Fruit fly (Drosophila melanogaster) whole organism, embryonic: ENCODE results near the gene hiro.

ENCODE experiments used
- CG10321 ChIP-seq: fragments of 200-800 bp; sonication (Bioruptor generic); IDR thresholded peaks from 2 replicates; pipeline ENCODE4 v1.3.6; 2022; ENCODE audit warnings: missing biosample characterization, missing genetic modification characterization
- CG10654 ChIP-seq: fragments of 200-800 bp; sonication (Bioruptor generic); optimal IDR thresholded peaks from 2 replicates; lab custom pipeline; 2016; ENCODE audit warnings: missing biosample characterization, missing genetic modification characterization
- CG12659 ChIP-seq: fragments of 200-800 bp; sonication (Bioruptor generic); optimal IDR thresholded peaks from 3 replicates; lab custom pipeline; 2017; ENCODE audit warnings: mild to moderate bottlenecking, missing biosample characterization, missing genetic modification reagents, missing genetic modification characterization
- CG13296 ChIP-seq: fragments of 200-800 bp; sonication (Bioruptor generic); optimal IDR thresholded peaks from 3 replicates; lab custom pipeline; 2018; ENCODE audit warnings: missing biosample characterization, mild to moderate bottlenecking, missing genetic modification characterization
- CG13775 ChIP-seq: fragments of 200-800 bp; sonication (Bioruptor generic); optimal IDR thresholded peaks from 3 replicates; lab custom pipeline; 2017; ENCODE audit warnings: missing biosample characterization, mild to moderate bottlenecking, missing genetic modification characterization
- CG14860 ChIP-seq: fragments of 200-800 bp; sonication (Bioruptor generic); IDR thresholded peaks from 3 replicates; pipeline ENCODE4 v1.3.6; 2022; ENCODE audit warnings: missing biosample characterization, missing genetic modification characterization; ENCODE audit not compliant: partially characterized antibody
- CG17612 ChIP-seq: fragments of 200-800 bp; sonication (Bioruptor generic); IDR thresholded peaks from 2 replicates; pipeline ENCODE4 v1.3.6; 2022; ENCODE audit warnings: missing biosample characterization, missing genetic modification characterization
- CG18476 ChIP-seq: fragments of 200-800 bp; sonication (Bioruptor generic); optimal IDR thresholded peaks from 2 replicates; lab custom pipeline; 2016; ENCODE audit warnings: missing biosample characterization, mild to moderate bottlenecking, missing genetic modification characterization
- CG30020 ChIP-seq: fragments of 200-800 bp; optimal IDR thresholded peaks from 2 replicates; lab custom pipeline; 2019; ENCODE audit warnings: missing biosample characterization, mild to moderate bottlenecking, missing genetic modification characterization, moderate library complexity
- CG3065 ChIP-seq: fragments of 200-800 bp; sonication (Bioruptor generic); optimal IDR thresholded peaks from 2 replicates; lab custom pipeline; 2016; ENCODE audit warnings: missing biosample characterization, missing genetic modification characterization
- CG31441 ChIP-seq: fragments of 200-800 bp; sonication (Bioruptor generic); IDR thresholded peaks from 2 replicates; pipeline ENCODE4 v1.3.6; 2022; ENCODE audit warnings: missing biosample characterization, missing genetic modification characterization
- CG34376 ChIP-seq: fragments of 200-800 bp; sonication (Bioruptor generic); optimal IDR thresholded peaks from 2 replicates; lab custom pipeline; 2018; ENCODE audit warnings: missing biosample characterization, mild to moderate bottlenecking, missing genetic modification characterization
- CG4328 ChIP-seq: fragments of 200-800 bp; sonication (Bioruptor generic); optimal IDR thresholded peaks from 3 replicates; lab custom pipeline; 2017; ENCODE audit warnings: missing biosample characterization, missing genetic modification reagents, missing genetic modification characterization
- CG6813 ChIP-seq: fragments of 200-800 bp; sonication (Bioruptor generic); optimal IDR thresholded peaks from 2 replicates; lab custom pipeline; 2017; ENCODE audit warnings: missing biosample characterization, missing genetic modification characterization, mild to moderate bottlenecking, moderate library complexity, missing genetic modification reagents
- CG7556 ChIP-seq: fragments of 200-800 bp; sonication (Bioruptor generic); optimal IDR thresholded peaks from 2 replicates; lab custom pipeline; 2017; ENCODE audit warnings: missing biosample characterization, mild to moderate bottlenecking, missing genetic modification characterization
- CG7963 ChIP-seq: fragments of 200-800 bp; sonication (Bioruptor generic); IDR thresholded peaks from 3 replicates; pipeline ENCODE4 v1.3.6; 2022; ENCODE audit warnings: missing biosample characterization, missing genetic modification characterization; ENCODE audit not compliant: partially characterized antibody
- CG9215 ChIP-seq: fragments of 200-800 bp; sonication (Bioruptor generic); IDR thresholded peaks from 2 replicates; pipeline ENCODE4 v1.3.6; 2022; ENCODE audit warnings: missing biosample characterization, missing genetic modification characterization
- Chrac-16 ChIP-seq: fragments of 200-800 bp; sonication (Bioruptor generic); optimal IDR thresholded peaks from 3 replicates; lab custom pipeline; 2016; ENCODE audit warnings: missing biosample characterization, missing genetic modification characterization
- CkIIα-i1 ChIP-seq: fragments of 200-800 bp; sonication (Bioruptor generic); IDR thresholded peaks from 2 replicates; pipeline ENCODE4 v1.3.6; 2022; ENCODE audit warnings: missing biosample characterization, missing genetic modification characterization
- Dip2 ChIP-seq: fragments of 200-800 bp; sonication (Bioruptor generic); IDR thresholded peaks from 2 replicates; pipeline ENCODE4 v1.3.6; 2022; ENCODE audit warnings: missing biosample characterization, missing genetic modification characterization
- Doc3 ChIP-seq: fragments of 200-800 bp; sonication (Bioruptor generic); IDR thresholded peaks from 3 replicates; pipeline ENCODE4 v1.3.6; 2022; ENCODE audit warnings: missing biosample characterization, missing genetic modification characterization; ENCODE audit not compliant: partially characterized antibody
- Drgx ChIP-seq: fragments of 200-800 bp; sonication (Bioruptor generic); IDR thresholded peaks from 2 replicates; pipeline ENCODE4 v1.3.6; 2022; ENCODE audit warnings: missing biosample characterization, missing genetic modification characterization
- E2f2 ChIP-seq: fragments of 200-800 bp; sonication (Bioruptor generic); IDR thresholded peaks from 2 replicates; pipeline ENCODE4 v1.3.6; 2022; ENCODE audit warnings: missing biosample characterization, missing genetic modification characterization
- Elba2 ChIP-seq: fragments of 200-800 bp; sonication (Bioruptor generic); optimal IDR thresholded peaks from 3 replicates; lab custom pipeline; 2016; ENCODE audit warnings: missing biosample characterization, missing genetic modification characterization
- Fer2 ChIP-seq: fragments of 200-800 bp; sonication (Bioruptor generic); optimal IDR thresholded peaks from 2 replicates; lab custom pipeline; 2018; ENCODE audit warnings: missing biosample characterization, mild to moderate bottlenecking, missing genetic modification characterization, moderate library complexity
- Hr51 ChIP-seq, 2 experiments: fragments of 200-800 bp; sonication (Bioruptor generic); optimal IDR thresholded peaks; 2 replicates in 1 of 2; 3 replicates in 1 of 2; lab custom pipeline; 2016 to 2018; ENCODE audit warnings: missing biosample characterization in 2 of 2, missing genetic modification characterization in 2 of 2, mild to moderate bottlenecking in 1 of 2, moderate library complexity in 1 of 2
- MBD-R2 ChIP-seq: fragments of 200-800 bp; sonication (Bioruptor generic); IDR thresholded peaks from 2 replicates; pipeline ENCODE4 v1.3.6; 2022; ENCODE audit warnings: missing biosample characterization, missing genetic modification characterization
- Max ChIP-seq: fragments of 200-800 bp; sonication (Bioruptor generic); optimal IDR thresholded peaks from 2 replicates; lab custom pipeline; 2016; ENCODE audit warnings: missing biosample characterization, mild to moderate bottlenecking, missing genetic modification characterization
- NC2α ChIP-seq: fragments of 200-800 bp; sonication (Bioruptor generic); optimal IDR thresholded peaks from 2 replicates; lab custom pipeline; 2016; ENCODE audit warnings: missing biosample characterization, missing genetic modification characterization
- Neu2 ChIP-seq: fragments of 200-800 bp; sonication (Bioruptor generic); optimal IDR thresholded peaks from 3 replicates; lab custom pipeline; 2016; ENCODE audit warnings: missing biosample characterization, missing genetic modification characterization, borderline replicate concordance
- Nf-YC ChIP-seq: fragments of 200-800 bp; optimal IDR thresholded peaks from 3 replicates; lab custom pipeline; 2019; ENCODE audit warnings: missing biosample characterization, mild to moderate bottlenecking, missing genetic modification characterization, moderate library complexity
- NfI ChIP-seq: fragments of 200-800 bp; sonication (Bioruptor generic); optimal IDR thresholded peaks from 3 replicates; lab custom pipeline; 2018; ENCODE audit warnings: missing biosample characterization, mild to moderate bottlenecking, missing genetic modification characterization, moderate library complexity
- Six4 ChIP-seq: fragments of 200-800 bp; sonication (Bioruptor generic); optimal IDR thresholded peaks from 2 replicates; lab custom pipeline; 2016; ENCODE audit warnings: missing biosample characterization, missing genetic modification characterization
- ab ChIP-seq: fragments of 200-800 bp; sonication (Bioruptor generic); optimal IDR thresholded peaks from 2 replicates; lab custom pipeline; 2016; ENCODE audit warnings: missing biosample characterization, missing genetic modification characterization
- btn ChIP-seq: fragments of 200-800 bp; sonication (Bioruptor generic); optimal IDR thresholded peaks from 2 replicates; lab custom pipeline; 2016; ENCODE audit warnings: missing biosample characterization, missing genetic modification characterization
- corto ChIP-seq: fragments of 200-800 bp; sonication (Bioruptor generic); optimal IDR thresholded peaks from 2 replicates; lab custom pipeline; 2016; ENCODE audit warnings: missing biosample characterization, mild to moderate bottlenecking, missing genetic modification characterization, moderate library complexity
- dan ChIP-seq: fragments of 200-800 bp; sonication (Bioruptor generic); IDR thresholded peaks from 2 replicates; pipeline ENCODE4 v1.3.6; 2022; ENCODE audit warnings: missing biosample characterization, missing genetic modification characterization
- dm ChIP-seq: fragments of 200-800 bp; sonication (Bioruptor generic); optimal IDR thresholded peaks from 3 replicates; lab custom pipeline; 2016; ENCODE audit warnings: missing biosample characterization, missing genetic modification characterization
- eve ChIP-seq, 2 experiments: fragments of >200 bp; optimal IDR thresholded peaks; 2 replicates each; lab custom pipeline; 2017; ENCODE audit warnings: missing biosample characterization in 2 of 2, missing genetic modification characterization in 2 of 2
- ftz-f1 ChIP-seq: fragments of 200-800 bp; sonication (Bioruptor generic); optimal IDR thresholded peaks from 2 replicates; lab custom pipeline; 2016; ENCODE audit warnings: missing biosample characterization, missing genetic modification characterization
- hth ChIP-seq: fragments of >200 bp; optimal IDR thresholded peaks from 2 replicates; lab custom pipeline; 2017; ENCODE audit warnings: inconsistent platforms
- inv ChIP-seq: fragments of 200-800 bp; sonication (Bioruptor generic); IDR thresholded peaks from 2 replicates; pipeline ENCODE4 v1.3.6; 2022; ENCODE audit warnings: missing biosample characterization, missing genetic modification characterization; ENCODE audit not compliant: partially characterized antibody
- kay ChIP-seq: fragments of 200-800 bp; sonication (Bioruptor generic); optimal IDR thresholded peaks from 2 replicates; lab custom pipeline; 2016; ENCODE audit warnings: missing biosample characterization, missing genetic modification characterization
- lilli ChIP-seq: fragments of 200-800 bp; sonication (Bioruptor generic); optimal IDR thresholded peaks from 3 replicates; lab custom pipeline; 2016; ENCODE audit warnings: missing biosample characterization, missing genetic modification characterization
- lola ChIP-seq, 3 experiments: fragments of >200 bp in 2 of 3; fragments of 200-800 bp in 1 of 3; sonication (Bioruptor generic) in 1 of 3; optimal IDR thresholded peaks; 2 replicates each; lab custom pipeline; 2017 to 2019; ENCODE audit warnings: missing biosample characterization in 3 of 3, missing genetic modification characterization in 3 of 3, mild to moderate bottlenecking in 1 of 3, moderate library complexity in 1 of 3
- nmo ChIP-seq: fragments of 200-800 bp; sonication (Bioruptor generic); optimal IDR thresholded peaks from 2 replicates; lab custom pipeline; 2018; ENCODE audit warnings: missing biosample characterization, mild to moderate bottlenecking, missing genetic modification characterization, moderate library complexity
- nom ChIP-seq: fragments of 200-800 bp; sonication (Bioruptor generic); optimal IDR thresholded peaks from 2 replicates; lab custom pipeline; 2017; ENCODE audit warnings: missing biosample characterization, missing genetic modification characterization, mild to moderate bottlenecking, moderate library complexity, missing genetic modification reagents
- odd ChIP-seq: fragments of 200-800 bp; sonication (Bioruptor generic); optimal IDR thresholded peaks from 2 replicates; lab custom pipeline; 2017; ENCODE audit warnings: missing biosample characterization, mild to moderate bottlenecking, missing genetic modification characterization
- ro ChIP-seq: fragments of 200-800 bp; sonication (Bioruptor generic); IDR thresholded peaks from 2 replicates; pipeline ENCODE4 v1.3.6; 2022; ENCODE audit warnings: missing biosample characterization, missing genetic modification characterization
- slp2 ChIP-seq: fragments of 200-800 bp; sonication (Bioruptor generic); optimal IDR thresholded peaks from 2 replicates; lab custom pipeline; 2016; ENCODE audit warnings: missing biosample characterization, missing genetic modification characterization
- sr ChIP-seq: fragments of 200-800 bp; sonication (Bioruptor generic); IDR thresholded peaks from 3 replicates; pipeline ENCODE4 v1.3.6; 2022; ENCODE audit warnings: missing biosample characterization, missing genetic modification characterization

The hiro gene

DNA sequence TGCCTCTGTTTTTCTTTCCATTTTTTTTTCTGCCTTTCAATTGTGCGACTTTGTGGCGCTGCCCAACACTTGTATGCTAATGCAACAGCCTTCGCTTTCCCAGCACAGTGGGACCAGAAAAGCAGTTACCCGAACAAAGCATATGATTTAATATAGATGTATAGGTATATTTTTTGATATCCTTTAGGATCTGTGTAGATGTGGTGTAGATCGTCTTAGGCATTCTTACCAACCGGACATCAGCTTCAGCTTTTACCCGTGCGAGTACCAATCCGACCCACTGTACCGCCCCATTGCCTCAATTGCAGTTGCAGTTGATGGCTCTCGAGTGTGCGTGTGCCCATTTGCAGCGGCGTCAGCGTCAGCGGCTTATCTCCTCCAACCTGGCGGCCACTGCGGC lies 51.3 kb downstream of the hiro start (continued):
- TF ChIP-seq NC2α (GFP tag; lab: Kevin White, UChicago): no peak
- TF ChIP-seq corto (GFP tag; lab: Kevin White, UChicago): no peak
- no peak for TF ChIP-seq Fer2 (tag; lab: Kevin White, UChicago)
- no peak for TF ChIP-seq CG4328 (GFP tag; lab: Kevin White, UChicago)
- TF ChIP-seq btn: peak; percentile 27
- peak; percentile 51 for TF ChIP-seq Chrac-16
- TF ChIP-seq lola (GFP tag; optimal IDR thresholded peaks at IDR 0.05; lab: Kevin White, UChicago): peak in 1 of 3 experiments; percentile 64
- TF ChIP-seq CG7556: peak; percentile 27
- TF ChIP-seq CG10321 (GFP tag; lab: Robert Waterston, UW): no peak
- TF ChIP-seq CG13775 (GFP tag; lab: Kevin White, UChicago): peak; percentile 34
- peak; percentile 24 for TF ChIP-seq dm (GFP tag; lab: Kevin White, UChicago)
- TF ChIP-seq Six4: peak; percentile 48
- peak; percentile 12 for TF ChIP-seq ab (GFP tag; lab: Kevin White, UChicago)
- 0 out of 3 replicates have a peak, but pooled peaks have one; percentile 27 for TF ChIP-seq CG14860 (GFP tag; lab: Robert Waterston, UW)
- TF ChIP-seq MBD-R2: no peak
- TF ChIP-seq nom (GFP tag; lab: Kevin White, UChicago): no peak
- peak; percentile 72 for TF ChIP-seq CG31441 (GFP tag; lab: Robert Waterston, UW)
- TF ChIP-seq sr (GFP tag; lab: Robert Waterston, UW): no peak
- TF ChIP-seq CG7963 (GFP tag; lab: Robert Waterston, UW): no peak
- TF ChIP-seq Elba2: no peak
- TF ChIP-seq NfI (GFP tag; lab: Kevin White, UChicago): no peak
- TF ChIP-seq CG34376: no peak
- TF ChIP-seq CG3065 (GFP tag; lab: Kevin White, UChicago): peak; percentile 45
- TF ChIP-seq E2f2 (GFP tag; lab: Robert Waterston, UW): peak; percentile 31; the same call in 1 of the 2 replicates
- no peak for TF ChIP-seq inv
- TF ChIP-seq ftz-f1 (GFP tag; lab: Kevin White, UChicago): no peak
- TF ChIP-seq CG9215 (GFP tag; lab: Robert Waterston, UW): no peak
- TF ChIP-seq nmo (GFP tag; lab: Kevin White, UChicago): peak; percentile 67
- peak; percentile 10 for TF ChIP-seq Max (GFP tag; lab: Kevin White, UChicago)
- TF ChIP-seq CG12659 (GFP tag; lab: Kevin White, UChicago): peak; percentile 27
- peak; percentile 24 to 63 for TF ChIP-seq Hr51 (GFP tag; optimal IDR thresholded peaks at IDR 0.05; lab: Kevin White, UChicago)
- no peak for TF ChIP-seq Nf-YC (tag; lab: Kevin White, UChicago)
- no peak for TF ChIP-seq Doc3
- peak; percentile 26; the same call in 1 of the 2 replicates for TF ChIP-seq CG17612 (GFP tag; lab: Robert Waterston, UW)
- TF ChIP-seq eve (GFP tag; optimal IDR thresholded peaks at IDR 0.05; lab: Kevin White, UChicago): peak in 1 of 2 experiments; percentile 64
- peak; percentile 50 for TF ChIP-seq CG6813 (GFP tag; lab: Kevin White, UChicago)
- no peak for TF ChIP-seq Neu2
- TF ChIP-seq dan: peak; percentile 45
- peak; percentile 98 for TF ChIP-seq Drgx
- TF ChIP-seq CkIIα-i1 (GFP tag; lab: Robert Waterston, UW): no peak
- TF ChIP-seq odd (GFP tag; lab: Kevin White, UChicago): no peak
- no peak for TF ChIP-seq CG30020 (tag; lab: Kevin White, UChicago)
- peak; percentile 40 for TF ChIP-seq kay (GFP tag; lab: Kevin White, UChicago)
- TF ChIP-seq lilli: peak; percentile 64
- TF ChIP-seq CG13296 (GFP tag; lab: Kevin White, UChicago): no peak
- TF ChIP-seq ro: peak; percentile 21; the same call in 1 of the 2 replicates
- TF ChIP-seq Dip2 (GFP tag; lab: Robert Waterston, UW): no peak
- peak; percentile 33 for TF ChIP-seq CG10654
- TF ChIP-seq CG18476: peak; percentile 47
- TF ChIP-seq slp2 (GFP tag; lab: Kevin White, UChicago): peak; percentile 2
- TF ChIP-seq hth: no peak
